Fruit fly (Drosophila melanogaster) whole organism, pupa: ENCODE data around the gene CG34028.

Source experiments
- CG12605 ChIP-seq: fragments of 200-800 bp; sonication (Bioruptor generic); IDR thresholded peaks from 2 replicates; pipeline ENCODE4 v1.3.6; 2022; ENCODE audit warnings: missing biosample characterization, missing genetic modification characterization
- CG13204 ChIP-seq: fragments of 200-800 bp; sonication (Bioruptor generic); optimal IDR thresholded peaks from 2 replicates; lab custom pipeline; 2018; ENCODE audit warnings: missing biosample characterization, mild to moderate bottlenecking, missing genetic modification characterization, moderate library complexity
- CG14655 ChIP-seq: fragments of 200-800 bp; sonication (Bioruptor generic); optimal IDR thresholded peaks from 3 replicates; lab custom pipeline; 2017; ENCODE audit warnings: mild to moderate bottlenecking, missing biosample characterization, missing genetic modification reagents, missing genetic modification characterization
- CG8301 ChIP-seq: fragments of 200-800 bp; sonication (Bioruptor generic); optimal IDR thresholded peaks from 2 replicates; lab custom pipeline; 2018; ENCODE audit warnings: missing biosample characterization, mild to moderate bottlenecking, missing genetic modification characterization
- CG9948 ChIP-seq: fragments of 200-800 bp; sonication (Bioruptor generic); optimal IDR thresholded peaks from 2 replicates; lab custom pipeline; 2018; ENCODE audit warnings: missing biosample characterization, mild to moderate bottlenecking, missing genetic modification characterization, moderate library complexity
- D1 ChIP-seq: fragments of 200-800 bp; sonication (Bioruptor generic); optimal IDR thresholded peaks from 2 replicates; lab custom pipeline; 2018; ENCODE audit warnings: missing biosample characterization, mild to moderate bottlenecking, missing genetic modification characterization, moderate library complexity
- Pif1B ChIP-seq: fragments of 200-800 bp; sonication (Bioruptor generic); optimal IDR thresholded peaks from 3 replicates; lab custom pipeline; 2016; ENCODE audit warnings: missing biosample characterization, missing genetic modification characterization
- Snoo ChIP-seq: fragments of 200-800 bp; sonication (Bioruptor generic); optimal IDR thresholded peaks from 3 replicates; lab custom pipeline; 2017; ENCODE audit warnings: missing biosample characterization, mild to moderate bottlenecking, missing genetic modification characterization, inconsistent platforms

DNA sequence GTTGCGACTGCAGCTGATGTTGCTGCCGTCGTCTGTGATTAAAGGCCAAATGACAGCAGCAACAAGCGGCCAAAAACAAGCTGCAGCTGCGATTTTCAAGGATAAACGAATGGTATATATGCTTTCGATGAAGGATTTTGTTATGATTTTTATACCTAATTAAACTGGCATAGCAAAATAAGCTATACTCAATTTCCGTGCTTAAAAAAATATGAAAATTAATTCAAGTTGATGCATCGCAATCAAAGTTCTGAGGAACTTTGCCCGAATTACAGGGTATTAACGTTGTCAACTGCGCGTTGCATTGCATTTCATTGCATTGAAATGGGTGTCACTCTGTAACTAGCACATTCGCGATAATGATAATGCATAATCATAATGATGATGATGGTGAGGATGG lies 43.0 kb upstream of the CG34028 start:
- TF ChIP-seq CG8301 (tag; lab: Kevin White, UChicago) (peak; percentile 64), Snoo (tag; lab: Kevin White, UChicago) (peak; percentile 30), CG14655 (GFP tag; lab: Kevin White, UChicago) (peak; percentile 70), CG13204 (GFP tag; lab: Kevin White, UChicago) (no peak), CG9948 (peak; percentile 54), CG12605 (GFP tag; lab: Robert Waterston, UW) (peak; percentile 31; the same call in 1 of the 2 replicates), D1 (tag; lab: Kevin White, UChicago) (no peak), Pif1B (GFP tag; lab: Kevin White, UChicago) (peak; percentile 50)
